Worm (Caenorhabditis elegans) whole organism, late embryonic: ENCODE results near the gene Y60A3A.21.
A peak's percentile ranks its signal among the peaks of the same experiment; 100 is the strongest.

Source experiments
- C08G9.2 ChIP-seq: sonication (generic microtip); optimal IDR thresholded peaks from 2 replicates; lab custom pipeline; 2016; ENCODE audit warnings: mild to moderate bottlenecking, missing genetic modification characterization, moderate library complexity, missing compliant biosample characterization
- C38D4.7 ChIP-seq: fragments of 200-800 bp; sonication (Bioruptor generic); optimal IDR thresholded peaks from 2 replicates; lab custom pipeline; 2018; ENCODE audit warnings: mild to moderate bottlenecking, missing genetic modification characterization, moderate library complexity, missing compliant biosample characterization
- F13H6.1 ChIP-seq: sonication (generic microtip); optimal IDR thresholded peaks from 2 replicates; lab custom pipeline; 2016; ENCODE audit warnings: missing genetic modification characterization, missing compliant biosample characterization
- K02D7.2 ChIP-seq: sonication (generic microtip); optimal IDR thresholded peaks from 2 replicates; lab custom pipeline; 2017; ENCODE audit warnings: mild to moderate bottlenecking, missing genetic modification characterization, missing compliant biosample characterization
- T23F11.4 ChIP-seq: fragments of 200-800 bp; sonication (Bioruptor generic); optimal IDR thresholded peaks from 2 replicates; lab custom pipeline; 2018; ENCODE audit warnings: mild to moderate bottlenecking, missing genetic modification characterization, missing compliant biosample characterization
- Y22D7AL.16 ChIP-seq: sonication (generic microtip); optimal IDR thresholded peaks from 2 replicates; lab custom pipeline; 2016; ENCODE audit warnings: missing genetic modification characterization, missing compliant biosample characterization
- ahr-1 ChIP-seq: sonication (generic microtip); optimal IDR thresholded peaks from 2 replicates; lab custom pipeline; 2016; ENCODE audit warnings: missing genetic modification characterization, missing compliant biosample characterization
- ama-1 ChIP-seq: fragments of 150-350 bp; optimal IDR thresholded peaks from 2 replicates; lab custom pipeline; 2014
- ceh-18 ChIP-seq: sonication (generic microtip); optimal IDR thresholded peaks from 2 replicates; lab custom pipeline; 2016; ENCODE audit warnings: missing genetic modification characterization, missing compliant biosample characterization
- ceh-19 ChIP-seq: fragments of 200-800 bp; sonication (Bioruptor generic); optimal IDR thresholded peaks from 2 replicates; lab custom pipeline; 2018; ENCODE audit warnings: mild to moderate bottlenecking, missing genetic modification characterization, missing compliant biosample characterization
- ceh-2 ChIP-seq: sonication (generic microtip); optimal IDR thresholded peaks from 2 replicates; lab custom pipeline; 2016; ENCODE audit warnings: missing genotype, missing genetic modification characterization, missing compliant biosample characterization
- ceh-22 ChIP-seq: sonication (generic microtip); optimal IDR thresholded peaks from 2 replicates; lab custom pipeline; 2017; ENCODE audit warnings: missing biosample characterization, missing genetic modification characterization
- ceh-24 ChIP-seq: sonication (generic microtip); optimal IDR thresholded peaks from 2 replicates; lab custom pipeline; 2016; ENCODE audit warnings: mild to moderate bottlenecking, missing genetic modification characterization, missing compliant biosample characterization
- ceh-30 ChIP-seq: fragments of 150-350 bp; optimal IDR thresholded peaks from 2 replicates; lab custom pipeline; 2014; ENCODE audit warnings: missing biosample characterization, missing genetic modification characterization
- ceh-31 ChIP-seq: sonication (generic microtip); optimal IDR thresholded peaks from 2 replicates; lab custom pipeline; 2016; ENCODE audit warnings: missing genetic modification characterization, missing compliant biosample characterization
- ceh-34 ChIP-seq: sonication (generic microtip); optimal IDR thresholded peaks from 2 replicates; lab custom pipeline; 2016; ENCODE audit warnings: mild to moderate bottlenecking, missing genetic modification characterization, missing compliant biosample characterization
- ceh-48 ChIP-seq: sonication (generic microtip); optimal IDR thresholded peaks from 2 replicates; lab custom pipeline; 2016; ENCODE audit warnings: missing genetic modification characterization, inconsistent platforms, missing compliant biosample characterization
- ceh-6 ChIP-seq: fragments of 200-800 bp; sonication (Bioruptor generic); optimal IDR thresholded peaks from 2 replicates; lab custom pipeline; 2018; ENCODE audit warnings: mild to moderate bottlenecking, missing genetic modification characterization, missing compliant biosample characterization
- che-1 ChIP-seq: sonication (generic microtip); optimal IDR thresholded peaks from 2 replicates; lab custom pipeline; 2016; ENCODE audit warnings: mild to moderate bottlenecking, missing genetic modification characterization, missing compliant biosample characterization
- dmd-4 ChIP-seq: sonication (generic microtip); optimal IDR thresholded peaks from 2 replicates; lab custom pipeline; 2016; ENCODE audit warnings: borderline replicate concordance, missing genetic modification characterization, missing compliant biosample characterization
- dve-1 ChIP-seq: sonication (generic microtip); optimal IDR thresholded peaks from 2 replicates; lab custom pipeline; 2017; ENCODE audit warnings: antibody characterized with exemption, mild to moderate bottlenecking, missing genetic modification characterization, missing compliant biosample characterization
- elt-4 ChIP-seq: sonication (generic microtip); optimal IDR thresholded peaks from 2 replicates; lab custom pipeline; 2016; ENCODE audit warnings: missing genetic modification characterization, missing compliant biosample characterization
- ets-4 ChIP-seq: sonication (generic microtip); optimal IDR thresholded peaks from 2 replicates; lab custom pipeline; 2016; ENCODE audit warnings: missing genetic modification characterization, missing compliant biosample characterization
- eyg-1 ChIP-seq: sonication (generic microtip); optimal IDR thresholded peaks from 2 replicates; lab custom pipeline; 2016; ENCODE audit warnings: missing genotype, missing genetic modification characterization, missing compliant biosample characterization
- fax-1 ChIP-seq: sonication (generic microtip); optimal IDR thresholded peaks from 2 replicates; lab custom pipeline; 2016; ENCODE audit warnings: missing genotype, missing genetic modification characterization, missing compliant biosample characterization
- fkh-10 ChIP-seq: fragments of 150-350 bp; optimal IDR thresholded peaks from 2 replicates; lab custom pipeline; 2014; ENCODE audit warnings: missing biosample characterization, missing genetic modification reagents, missing genetic modification characterization
- fkh-6 ChIP-seq: sonication (generic microtip); optimal IDR thresholded peaks from 2 replicates; lab custom pipeline; 2016; ENCODE audit warnings: missing genetic modification characterization, missing compliant biosample characterization
- gmeb-2 ChIP-seq: sonication (generic microtip); optimal IDR thresholded peaks from 2 replicates; lab custom pipeline; 2016; ENCODE audit warnings: missing genetic modification characterization, inconsistent platforms, missing compliant biosample characterization
- hlh-15 ChIP-seq: sonication (generic microtip); optimal IDR thresholded peaks from 2 replicates; lab custom pipeline; 2016; ENCODE audit warnings: missing genetic modification characterization, missing compliant biosample characterization
- hlh-30 ChIP-seq: sonication (generic microtip); optimal IDR thresholded peaks from 2 replicates; lab custom pipeline; 2017; ENCODE audit warnings: antibody characterized with exemption, missing genetic modification characterization, missing compliant biosample characterization; ENCODE audit not compliant: insufficient read depth
- hlh-8 ChIP-seq: sonication (generic microtip); optimal IDR thresholded peaks from 2 replicates; lab custom pipeline; 2016; ENCODE audit warnings: missing genotype, missing genetic modification characterization, missing compliant biosample characterization
- lim-6 ChIP-seq: sonication (generic microtip); optimal IDR thresholded peaks from 2 replicates; lab custom pipeline; 2016; ENCODE audit warnings: missing genetic modification characterization, missing compliant biosample characterization
- lin-11 ChIP-seq: fragments of 200-800 bp; sonication (Bioruptor generic); optimal IDR thresholded peaks from 2 replicates; lab custom pipeline; 2018; ENCODE audit warnings: mild to moderate bottlenecking, missing genetic modification characterization, missing compliant biosample characterization
- madf-2 ChIP-seq: sonication (generic microtip); optimal IDR thresholded peaks from 2 replicates; lab custom pipeline; 2017; ENCODE audit warnings: missing genetic modification characterization, missing compliant biosample characterization
- mec-3 ChIP-seq: sonication (generic microtip); optimal IDR thresholded peaks from 2 replicates; lab custom pipeline; 2016; ENCODE audit warnings: borderline replicate concordance, missing genetic modification characterization, missing compliant biosample characterization
- nhr-11 ChIP-seq: fragments of 150-350 bp; optimal IDR thresholded peaks from 2 replicates; lab custom pipeline; 2014; ENCODE audit warnings: missing biosample characterization, missing genetic modification characterization
- npax-4 ChIP-seq: sonication (generic microtip); optimal IDR thresholded peaks from 2 replicates; lab custom pipeline; 2016; ENCODE audit warnings: missing genetic modification characterization, missing compliant biosample characterization
- pag-3 ChIP-seq: sonication (generic microtip); optimal IDR thresholded peaks from 2 replicates; lab custom pipeline; 2016; ENCODE audit warnings: missing compliant biosample characterization, missing genetic modification characterization, borderline replicate concordance
- pat-9 ChIP-seq: fragments of 200-800 bp; sonication (Bioruptor generic); optimal IDR thresholded peaks from 2 replicates; lab custom pipeline; 2018; ENCODE audit warnings: mild to moderate bottlenecking, missing genetic modification characterization, moderate library complexity, missing compliant biosample characterization
- pax-1 ChIP-seq: fragments of 150-350 bp; optimal IDR thresholded peaks from 2 replicates; lab custom pipeline; 2014; ENCODE audit warnings: missing biosample characterization, missing genetic modification characterization
- pha-2 ChIP-seq: sonication (generic microtip); optimal IDR thresholded peaks from 2 replicates; lab custom pipeline; 2017; ENCODE audit warnings: mild to moderate bottlenecking, missing genetic modification characterization, missing compliant biosample characterization
- pha-4 ChIP-seq: fragments of 150-350 bp; optimal IDR thresholded peaks from 2 replicates; lab custom pipeline; 2018; ENCODE audit warnings: missing biosample characterization, missing genetic modification reagents, missing genetic modification characterization
- pqm-1 ChIP-seq: sonication (generic microtip); optimal IDR thresholded peaks from 2 replicates; lab custom pipeline; 2016; ENCODE audit warnings: missing genetic modification characterization, missing compliant biosample characterization
- pros-1 ChIP-seq: fragments of 150-350 bp; optimal IDR thresholded peaks from 2 replicates; lab custom pipeline; 2014; ENCODE audit warnings: missing biosample characterization, missing genetic modification reagents, missing genetic modification characterization
- rnt-1 ChIP-seq: sonication (generic microtip); optimal IDR thresholded peaks from 2 replicates; lab custom pipeline; 2016; ENCODE audit warnings: missing genetic modification characterization, missing compliant biosample characterization
- sdc-2 ChIP-seq: sonication (generic microtip); optimal IDR thresholded peaks from 2 replicates; lab custom pipeline; 2016; ENCODE audit warnings: missing genotype, missing genetic modification characterization, missing compliant biosample characterization
- sox-4 ChIP-seq: sonication (generic microtip); optimal IDR thresholded peaks from 2 replicates; lab custom pipeline; 2017; ENCODE audit warnings: mild to moderate bottlenecking, missing genetic modification characterization, inconsistent platforms, missing compliant biosample characterization
- tbx-2 ChIP-seq: sonication (generic microtip); optimal IDR thresholded peaks from 2 replicates; lab custom pipeline; 2016; ENCODE audit warnings: missing genetic modification characterization, missing compliant biosample characterization
- unc-3 ChIP-seq, 2 experiments: fragments of 200-800 bp in 1 of 2; sonication (Bioruptor generic) in 1 of 2; sonication (generic microtip) in 1 of 2; conservative IDR thresholded peaks in 1 of 2; optimal IDR thresholded peaks in 1 of 2; 2 replicates each; pipeline versions ENCODE4 v1.3.6 to Lab custom; 2016 to 2022; ENCODE audit warnings: missing compliant biosample characterization in 2 of 2, missing genetic modification characterization in 2 of 2, missing genetic modification reagents in 1 of 2
- unc-86 ChIP-seq: sonication (generic microtip); optimal IDR thresholded peaks from 2 replicates; lab custom pipeline; 2016; ENCODE audit warnings: missing genetic modification characterization, missing compliant biosample characterization
- ztf-16 ChIP-seq: sonication (generic microtip); optimal IDR thresholded peaks from 2 replicates; lab custom pipeline; 2017; ENCODE audit warnings: missing genetic modification characterization, missing compliant biosample characterization

The Y60A3A.21 gene

DNA sequence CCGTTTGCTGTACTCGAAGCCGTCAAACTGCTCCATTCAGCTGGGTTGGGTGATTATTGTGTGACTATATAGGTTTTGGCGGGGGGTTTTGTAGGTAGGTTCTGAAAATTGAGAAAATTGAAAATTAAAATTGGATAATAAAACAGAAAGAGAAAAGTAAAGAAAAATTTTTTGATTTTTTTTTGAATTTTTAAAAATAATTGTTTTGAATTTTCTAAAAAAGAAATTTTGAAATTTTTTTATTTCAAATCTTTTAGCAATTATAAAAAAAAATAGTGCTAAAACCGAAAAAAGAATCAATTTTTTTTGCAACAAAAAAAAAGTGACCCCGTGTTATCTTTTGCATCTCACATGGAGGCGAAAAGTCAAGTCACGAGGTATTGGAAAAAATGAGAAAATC is 7.4 kb upstream of the Y60A3A.21 start, which contains the start of gene unc-51:
unc-51 (minus strand) TSS at position 101 of the 400 bp plus-strand sequence.
- no peak for TF ChIP-seq C08G9.2
- TF ChIP-seq K02D7.2 (tag; lab: Kevin White, UChicago): no peak
- TF ChIP-seq hlh-8 (tag; lab: Kevin White, UChicago): no peak
- no peak for TF ChIP-seq fax-1
- no peak for TF ChIP-seq dmd-4 (tag; lab: Kevin White, UChicago)
- no peak for TF ChIP-seq F13H6.1 (tag; lab: Kevin White, UChicago)
- no peak for TF ChIP-seq elt-4
- no peak for TF ChIP-seq eyg-1 (tag; lab: Kevin White, UChicago)
- TF ChIP-seq, all 69 proteins: peak for 0

- TF ChIP-seq ets-4 (tag; lab: Kevin White, UChicago) (no peak), elt-4 (no peak), ceh-18 (tag; lab: Kevin White, UChicago) (peak; percentile 47), unc-86 (no peak), ceh-30 (tag; lab: Kevin White, UChicago) (no peak), gmeb-2 (tag; lab: Kevin White, UChicago) (no peak), npax-4 (tag; lab: Kevin White, UChicago) (no peak), pros-1 (tag; lab: Kevin White, UChicago) (no peak), tbx-2 (tag; lab: Kevin White, UChicago) (peak; percentile 67), T23F11.4 (GFP tag; lab: Kevin White, UChicago) (no peak), pax-1 (tag; lab: Kevin White, UChicago) (no peak), ceh-34 (tag; lab: Kevin White, UChicago) (peak; percentile 91), ceh-2 (tag; lab: Kevin White, UChicago) (no peak), fkh-10 (no peak), ceh-6 (GFP tag; lab: Kevin White, UChicago) (no peak), K02D7.2 (tag; lab: Kevin White, UChicago) (no peak), C08G9.2 (no peak), che-1 (tag; lab: Kevin White, UChicago) (no peak), sox-4 (tag; lab: Kevin White, UChicago) (no peak), C38D4.7 (GFP tag; lab: Kevin White, UChicago) (no peak), pag-3 (tag; lab: Kevin White, UChicago) (no peak), pha-2 (tag; lab: Kevin White, UChicago) (no peak), unc-3 (GFP tag; conservative IDR thresholded peaks at IDR 0.05; lab: Robert Waterston, UW) (no peak), unc-3 (tag; optimal IDR thresholded peaks at IDR 0.05; lab: Kevin White, UChicago) (no peak), ceh-31 (peak; percentile 82), ama-1 (lab: Kevin White, UChicago) (no peak), hlh-8 (tag; lab: Kevin White, UChicago) (no peak), dve-1 (tag; lab: Kevin White, UChicago) (no peak), Y22D7AL.16 (no peak), fkh-6 (tag; lab: Kevin White, UChicago) (no peak), rnt-1 (tag; lab: Kevin White, UChicago) (no peak), pat-9 (tag; lab: Kevin White, UChicago) (no peak), ahr-1 (tag; lab: Kevin White, UChicago) (no peak), pqm-1 (no peak), dmd-4 (tag; lab: Kevin White, UChicago) (peak; percentile 29), F13H6.1 (tag; lab: Kevin White, UChicago) (no peak), nhr-11 (tag; lab: Kevin White, UChicago) (no peak), ztf-16 (tag; lab: Kevin White, UChicago) (no peak), lin-11 (tag; lab: Kevin White, UChicago) (no peak), sdc-2 (tag; lab: Kevin White, UChicago) (peak; percentile 41), ceh-24 (tag; lab: Kevin White, UChicago) (no peak), mec-3 (tag; lab: Kevin White, UChicago) (no peak), hlh-15 (tag; lab: Kevin White, UChicago) (no peak), ceh-19 (GFP tag; lab: Kevin White, UChicago) (no peak), madf-2 (no peak), hlh-30 (tag; lab: Kevin White, UChicago) (peak; percentile 94), ceh-48 (tag; lab: Kevin White, UChicago) (peak; percentile 97), lim-6 (tag; lab: Kevin White, UChicago) (no peak), ceh-22 (tag; lab: Kevin White, UChicago) (no peak), pha-4 (tag; lab: Kevin White, UChicago) (no peak)
These were observed 6.0 kb upstream of the Y60A3A.21 start for ce11 chrV:20005724-20006132.
